Worm (Caenorhabditis elegans) whole organism, mixed stage, embryonic: Measurements from ENCODE around the gene srw-54.

Source experiments
- M03D4.4 ChIP-seq: sonication (generic microtip); optimal IDR thresholded peaks from 2 replicates; lab custom pipeline; 2017; ENCODE audit warnings: mild to moderate bottlenecking, missing genetic modification characterization, missing compliant biosample characterization
- bed-3 ChIP-seq: fragments of 200-800 bp; sonication (Bioruptor generic); optimal IDR thresholded peaks from 3 replicates; lab custom pipeline; 2018; ENCODE audit warnings: mild to moderate bottlenecking, missing genetic modification characterization, moderate library complexity, missing compliant biosample characterization
- blmp-1 ChIP-seq: fragments of 150-350 bp; optimal IDR thresholded peaks from 2 replicates; lab custom pipeline; 2014; ENCODE audit warnings: missing biosample characterization, missing genetic modification characterization
- ceh-39 ChIP-seq: fragments of 150-350 bp; optimal IDR thresholded peaks from 2 replicates; lab custom pipeline; 2014; ENCODE audit warnings: missing biosample characterization, missing genetic modification characterization
- ceh-43 ChIP-seq: fragments of 200-800 bp; sonication (Bioruptor generic); optimal IDR thresholded peaks from 2 replicates; lab custom pipeline; 2018; ENCODE audit warnings: mild to moderate bottlenecking, missing genetic modification characterization, moderate library complexity, missing compliant biosample characterization
- ceh-83 ChIP-seq: fragments of 200-800 bp; sonication (Bioruptor generic); optimal IDR thresholded peaks from 2 replicates; lab custom pipeline; 2018; ENCODE audit warnings: mild to moderate bottlenecking, missing genetic modification characterization, missing compliant biosample characterization
- ces-1 ChIP-seq: fragments of 150-350 bp; optimal IDR thresholded peaks from 2 replicates; lab custom pipeline; 2014; ENCODE audit warnings: missing biosample characterization, missing genetic modification reagents, missing genetic modification characterization
- cnd-1 ChIP-seq: fragments of 200-800 bp; sonication (Bioruptor generic); optimal IDR thresholded peaks from 2 replicates; lab custom pipeline; 2018; ENCODE audit warnings: mild to moderate bottlenecking, missing genetic modification characterization, missing compliant biosample characterization
- drap-1 ChIP-seq: fragments of 200-800 bp; sonication (Bioruptor generic); optimal IDR thresholded peaks from 3 replicates; lab custom pipeline; 2018; ENCODE audit warnings: mild to moderate bottlenecking, missing genetic modification characterization, missing compliant biosample characterization
- elt-1 ChIP-seq: sonication (generic microtip); optimal IDR thresholded peaks from 2 replicates; lab custom pipeline; 2017; ENCODE audit warnings: missing genetic modification characterization, mild to moderate bottlenecking, missing compliant biosample characterization, antibody characterized with exemption, moderate library complexity, borderline replicate concordance; ENCODE audit not compliant: insufficient read depth
- elt-3 ChIP-seq: fragments of 150-350 bp; optimal IDR thresholded peaks from 2 replicates; lab custom pipeline; 2014; ENCODE audit warnings: missing biosample characterization, missing genetic modification characterization
- flh-1 ChIP-seq: fragments of 200-800 bp; sonication (Bioruptor generic); optimal IDR thresholded peaks from 2 replicates; lab custom pipeline; 2018; ENCODE audit warnings: mild to moderate bottlenecking, missing genetic modification characterization, moderate library complexity, missing compliant biosample characterization
- ham-2 ChIP-seq: fragments of 200-800 bp; sonication (Bioruptor generic); optimal IDR thresholded peaks from 2 replicates; lab custom pipeline; 2018; ENCODE audit warnings: mild to moderate bottlenecking, missing genetic modification characterization, missing compliant biosample characterization
- hlh-1 ChIP-seq: fragments of 150-350 bp; optimal IDR thresholded peaks from 2 replicates; lab custom pipeline; 2014; ENCODE audit warnings: missing biosample characterization, missing genetic modification reagents, missing genetic modification characterization
- lin-13 ChIP-seq: fragments of 150-350 bp; optimal IDR thresholded peaks from 2 replicates; lab custom pipeline; 2014; ENCODE audit warnings: missing biosample characterization, missing genetic modification characterization
- lin-32 ChIP-seq: fragments of 200-800 bp; sonication (Bioruptor generic); optimal IDR thresholded peaks from 2 replicates; lab custom pipeline; 2018; ENCODE audit warnings: mild to moderate bottlenecking, missing genetic modification characterization, missing compliant biosample characterization
- lsy-2 ChIP-seq: fragments of 150-350 bp; optimal IDR thresholded peaks from 2 replicates; lab custom pipeline; 2014; ENCODE audit warnings: missing biosample characterization, missing genetic modification characterization
- mab-5 ChIP-seq: fragments of 150-350 bp; optimal IDR thresholded peaks from 2 replicates; lab custom pipeline; 2014; ENCODE audit warnings: missing biosample characterization, missing genetic modification characterization
- mep-1 ChIP-seq: fragments of 150-350 bp; optimal IDR thresholded peaks from 2 replicates; lab custom pipeline; 2017; ENCODE audit warnings: missing biosample characterization, missing genetic modification reagents, missing genetic modification characterization, inconsistent platforms
- mls-2 ChIP-seq: sonication (generic microtip); optimal IDR thresholded peaks from 2 replicates; lab custom pipeline; 2016; ENCODE audit warnings: mild to moderate bottlenecking, missing genetic modification characterization, moderate library complexity, missing compliant biosample characterization
- nhr-12 ChIP-seq: fragments of 150-350 bp; optimal IDR thresholded peaks from 2 replicates; lab custom pipeline; 2014; ENCODE audit warnings: missing biosample characterization, missing genetic modification characterization
- nhr-2 ChIP-seq: fragments of 150-350 bp; optimal IDR thresholded peaks from 2 replicates; lab custom pipeline; 2014; ENCODE audit warnings: missing biosample characterization, missing genetic modification characterization
- nhr-237 ChIP-seq: fragments of 150-350 bp; optimal IDR thresholded peaks from 2 replicates; lab custom pipeline; 2014; ENCODE audit warnings: missing biosample characterization, missing genetic modification characterization
- nhr-28 ChIP-seq: fragments of 150-350 bp; optimal IDR thresholded peaks from 2 replicates; lab custom pipeline; 2014; ENCODE audit warnings: missing biosample characterization, missing genetic modification characterization
- nhr-76 ChIP-seq: sonication (generic microtip); optimal IDR thresholded peaks from 2 replicates; lab custom pipeline; 2017; ENCODE audit warnings: missing biosample characterization, missing genetic modification characterization
- pha-4 ChIP-seq: fragments of 150-350 bp; optimal IDR thresholded peaks from 2 replicates; lab custom pipeline; 2018; ENCODE audit warnings: missing biosample characterization, missing genetic modification reagents, missing genetic modification characterization
- sem-2 ChIP-seq: fragments of 200-800 bp; sonication (Bioruptor generic); optimal IDR thresholded peaks from 2 replicates; lab custom pipeline; 2018; ENCODE audit warnings: mild to moderate bottlenecking, missing genetic modification characterization, missing compliant biosample characterization
- snpc-4 ChIP-seq: fragments of 150-350 bp; optimal IDR thresholded peaks from 2 replicates; lab custom pipeline; 2014; ENCODE audit warnings: missing biosample characterization, missing genetic modification characterization
- sptf-1 ChIP-seq: sonication (generic microtip); optimal IDR thresholded peaks from 2 replicates; lab custom pipeline; 2017; ENCODE audit warnings: mild to moderate bottlenecking, missing genetic modification characterization, moderate library complexity, missing compliant biosample characterization
- tbx-8 ChIP-seq: fragments of 200-800 bp; sonication (Bioruptor generic); optimal IDR thresholded peaks from 2 replicates; lab custom pipeline; 2018; ENCODE audit warnings: mild to moderate bottlenecking, missing genetic modification characterization, moderate library complexity, missing compliant biosample characterization
- unc-120 ChIP-seq: sonication (generic microtip); optimal IDR thresholded peaks from 2 replicates; lab custom pipeline; 2017; ENCODE audit warnings: missing genetic modification characterization, missing compliant biosample characterization; ENCODE audit not compliant: poor library complexity, severe bottlenecking
- unc-62 ChIP-seq: fragments of 150-350 bp; optimal IDR thresholded peaks from 2 replicates; lab custom pipeline; 2014; ENCODE audit warnings: missing biosample characterization, missing genetic modification reagents, missing genetic modification characterization
- ztf-11 ChIP-seq: fragments of 150-350 bp; optimal IDR thresholded peaks from 2 replicates; lab custom pipeline; 2014; ENCODE audit warnings: missing biosample characterization, missing genetic modification characterization

The srw-54 gene

ce11 chrV:16575900-16576299, 35.2 kb upstream of the srw-54 start, which contains the start of gene str-151:
str-151 (plus strand) TSS chrV:16576200.
- TF ChIP-seq nhr-2 (tag; lab: Kevin White, UChicago) (no peak), ces-1 (GFP tag; lab: Kevin White, UChicago) (no peak), nhr-28 (tag; lab: Kevin White, UChicago) (no peak), tbx-8 (GFP tag; lab: Kevin White, UChicago) (no peak), lsy-2 (tag; lab: Kevin White, UChicago) (no peak), elt-1 (tag; lab: Kevin White, UChicago) (no peak), M03D4.4 (tag; lab: Kevin White, UChicago) (no peak), elt-3 (no peak), nhr-237 (no peak), ceh-43 (GFP tag; lab: Kevin White, UChicago) (no peak), snpc-4 (no peak), nhr-76 (tag; lab: Kevin White, UChicago) (no peak), unc-62 (GFP tag; lab: Kevin White, UChicago) (no peak), mab-5 (tag; lab: Kevin White, UChicago) (no peak), lin-13 (no peak), flh-1 (no peak), lin-32 (GFP tag; lab: Kevin White, UChicago) (no peak), ztf-11 (tag; lab: Kevin White, UChicago) (no peak), mls-2 (tag; lab: Kevin White, UChicago) (no peak)
- TF ChIP-seq, all 35 proteins: peak for 0

ce11 chrV:16580424-16580823, 30.7 kb upstream of the srw-54 start, which contains the start of gene nhr-271:
nhr-271 (minus strand) TSS chrV:16580524.
- TF ChIP-seq drap-1 (GFP tag; lab: Kevin White, UChicago) = no peak
- TF ChIP-seq nhr-28 (tag; lab: Kevin White, UChicago) = no peak
- TF ChIP-seq snpc-4 = no peak
- TF ChIP-seq blmp-1 (tag; lab: Kevin White, UChicago) = no peak
- no peak for TF ChIP-seq nhr-76 (tag; lab: Kevin White, UChicago)
- TF ChIP-seq mls-2 (tag; lab: Kevin White, UChicago) = no peak
- TF ChIP-seq ceh-39 = no peak
- TF ChIP-seq nhr-2 (tag; lab: Kevin White, UChicago) = no peak
- TF ChIP-seq ztf-11 (tag; lab: Kevin White, UChicago) = no peak
- no peak for TF ChIP-seq mep-1
- TF ChIP-seq ces-1 (GFP tag; lab: Kevin White, UChicago) = no peak
- no peak for TF ChIP-seq mab-5 (tag; lab: Kevin White, UChicago)
- no peak for TF ChIP-seq M03D4.4 (tag; lab: Kevin White, UChicago)
- no peak for TF ChIP-seq flh-1
- no peak for TF ChIP-seq unc-62 (GFP tag; lab: Kevin White, UChicago)
- no peak for TF ChIP-seq bed-3 (GFP tag; lab: Kevin White, UChicago)

DNA sequence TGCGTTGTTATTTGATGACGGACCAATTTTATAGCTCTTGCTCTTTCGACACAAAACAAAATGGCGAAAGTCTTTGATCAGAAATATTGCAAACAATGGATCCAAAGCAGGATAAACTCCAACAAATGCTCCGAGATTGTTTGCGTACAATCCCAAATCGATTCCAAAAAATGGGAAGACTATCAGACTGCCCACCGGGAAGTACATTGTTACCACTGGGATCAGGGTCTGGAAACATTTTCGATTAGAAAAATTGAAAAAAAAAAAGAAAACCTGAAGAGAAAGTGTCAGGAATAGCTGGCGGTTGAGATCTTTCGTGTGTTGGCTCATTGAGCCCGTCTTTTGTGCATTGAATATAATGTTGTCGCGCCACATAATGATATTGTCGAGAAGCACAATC, 30.1 kb upstream of the srw-54 start:
- TF ChIP-seq nhr-2 (tag; lab: Kevin White, UChicago) (no peak), nhr-237 (no peak), mab-5 (tag; lab: Kevin White, UChicago) (no peak)

- TF ChIP-seq mep-1 (no peak), lin-13 (no peak), snpc-4 (no peak), elt-1 (tag; lab: Kevin White, UChicago) (no peak), lsy-2 (tag; lab: Kevin White, UChicago) (no peak), pha-4 (tag; lab: Kevin White, UChicago) (no peak), ceh-83 (GFP tag; lab: Kevin White, UChicago) (no peak), nhr-28 (tag; lab: Kevin White, UChicago) (no peak), tbx-8 (GFP tag; lab: Kevin White, UChicago) (no peak), cnd-1 (tag; lab: Kevin White, UChicago) (no peak), sem-2 (GFP tag; lab: Kevin White, UChicago) (no peak), flh-1 (no peak), unc-120 (tag; lab: Kevin White, UChicago) (no peak), elt-3 (no peak), hlh-1 (no peak)
These were observed 28.2 kb upstream of the srw-54 start, which contains the start of gene str-150 for ce11 chrV:16582973-16583372. str-150 (plus strand) TSS chrV:16583273.

DNA sequence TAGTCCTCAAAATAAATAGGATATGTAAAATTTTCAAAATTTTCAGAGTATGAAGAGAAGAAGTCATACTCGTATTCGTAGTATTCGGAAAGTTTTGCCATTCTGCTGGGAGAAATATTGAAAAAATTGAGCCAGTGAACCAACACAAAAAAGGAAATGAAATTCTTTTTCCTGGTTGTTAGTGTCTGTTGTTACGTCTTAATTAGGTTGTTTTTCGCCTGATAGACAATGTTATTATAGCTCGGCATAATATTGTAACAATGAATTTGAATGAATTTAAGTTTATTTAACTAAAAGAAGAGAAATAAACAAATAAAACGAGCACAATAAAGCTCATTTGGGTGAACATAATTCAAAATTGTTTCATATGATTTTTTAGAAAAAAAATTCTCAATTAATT, 22.7 kb upstream of the srw-54 start, which contains the start of gene srw-73:
TSS of gene srw-73 (minus strand) at position 101 of the 400 bp plus-strand sequence.
- no peak for TF ChIP-seq nhr-76 (tag; lab: Kevin White, UChicago)
- no peak for TF ChIP-seq sptf-1 (tag; lab: Kevin White, UChicago)
- no peak for TF ChIP-seq snpc-4
- no peak for TF ChIP-seq lsy-2 (tag; lab: Kevin White, UChicago)
- no peak for TF ChIP-seq ceh-39
- no peak for TF ChIP-seq ceh-83 (GFP tag; lab: Kevin White, UChicago)
- no peak for TF ChIP-seq M03D4.4 (tag; lab: Kevin White, UChicago)
- TF ChIP-seq ztf-11 (tag; lab: Kevin White, UChicago) = no peak
- no peak for TF ChIP-seq lin-13
- TF ChIP-seq sem-2 (GFP tag; lab: Kevin White, UChicago) = no peak
- no peak for TF ChIP-seq ceh-43 (GFP tag; lab: Kevin White, UChicago)
- no peak for TF ChIP-seq flh-1
- TF ChIP-seq nhr-28 (tag; lab: Kevin White, UChicago) = no peak
- no peak for TF ChIP-seq nhr-12 (tag; lab: Kevin White, UChicago)
- no peak for TF ChIP-seq mep-1
- no peak for TF ChIP-seq ham-2
- TF ChIP-seq ces-1 (GFP tag; lab: Kevin White, UChicago) = no peak
- TF ChIP-seq blmp-1 (tag; lab: Kevin White, UChicago) = no peak
- no peak for TF ChIP-seq mls-2 (tag; lab: Kevin White, UChicago)
